Worm (Caenorhabditis elegans) whole organism, midembryonic: ENCODE data around the gene F14D7.1.

Experiments
- T22C8.4 ChIP-seq: fragments of 200-800 bp; sonication (Bioruptor generic); IDR thresholded peaks from 2 replicates; pipeline ENCODE4 v1.3.6; 2022; ENCODE audit warnings: missing genetic modification characterization, missing compliant biosample characterization
- cog-1 ChIP-seq: sonication (generic microtip); optimal IDR thresholded peaks from 2 replicates; lab custom pipeline; 2016; ENCODE audit warnings: missing genetic modification characterization, missing compliant biosample characterization
- flt-1 ChIP-seq: fragments of 200-800 bp; sonication (Bioruptor generic); IDR thresholded peaks from 2 replicates; pipeline ENCODE4 v1.3.6; 2022; ENCODE audit warnings: missing genetic modification characterization, missing compliant biosample characterization
- klf-2 ChIP-seq: fragments of 200-800 bp; sonication (Bioruptor generic); conservative IDR thresholded peaks from 2 replicates; pipeline ENCODE4 v1.3.6; 2022; ENCODE audit warnings: missing genetic modification reagents, missing genetic modification characterization, missing compliant biosample characterization
- med-1 ChIP-seq: sonication (generic microtip); optimal IDR thresholded peaks from 2 replicates; lab custom pipeline; 2017; ENCODE audit warnings: missing genetic modification characterization, mild to moderate bottlenecking, missing compliant biosample characterization, antibody characterized with exemption, missing genetic modification reagents; ENCODE audit not compliant: insufficient read depth
- ref-1 ChIP-seq: fragments of 200-800 bp; sonication (Bioruptor generic); conservative IDR thresholded peaks from 2 replicates; pipeline ENCODE4 v1.3.6; 2022; ENCODE audit warnings: missing genetic modification reagents, missing genetic modification characterization, missing compliant biosample characterization
- tab-1 ChIP-seq: fragments of 200-800 bp; sonication (Bioruptor generic); IDR thresholded peaks from 2 replicates; pipeline ENCODE4 v1.3.6; 2022; ENCODE audit warnings: missing genetic modification characterization, missing compliant biosample characterization
- ztf-23 ChIP-seq: fragments of 200-800 bp; sonication (Bioruptor generic); IDR thresholded peaks from 2 replicates; pipeline ENCODE4 v1.3.6; 2022; ENCODE audit warnings: missing genetic modification reagents, missing genetic modification characterization, missing compliant biosample characterization
- ztf-29 ChIP-seq: fragments of 200-800 bp; sonication (Bioruptor generic); IDR thresholded peaks from 2 replicates; pipeline ENCODE4 v1.3.6; 2022; ENCODE audit warnings: missing genetic modification reagents, missing genetic modification characterization, missing compliant biosample characterization

The F14D7.1 gene

DNA sequence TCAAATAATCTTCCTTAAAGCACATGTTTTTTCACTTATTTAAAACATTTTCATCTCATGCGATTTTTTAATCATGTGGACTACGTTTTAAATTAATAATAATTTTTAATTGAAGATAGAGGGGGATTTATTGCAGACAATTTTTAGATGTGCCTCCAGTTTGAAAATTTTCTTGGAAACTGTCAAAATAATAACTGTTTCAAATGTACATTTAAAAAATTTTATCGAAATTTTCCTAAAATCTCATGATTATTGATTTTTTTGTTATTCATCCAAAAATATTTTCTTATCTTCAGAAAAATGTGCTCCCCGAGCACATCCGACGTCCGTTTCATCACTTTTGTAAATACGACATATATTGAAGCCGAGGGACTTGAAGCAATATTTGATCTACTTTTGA, 32.5 kb downstream of the F14D7.1 start, which contains the start of gene sre-8:
Gene sre-8 (plus strand): TSS at position 301 of the 400 bp plus-strand sequence.
- TF ChIP-seq T22C8.4 (GFP tag; lab: Robert Waterston, UW) = no peak

DNA sequence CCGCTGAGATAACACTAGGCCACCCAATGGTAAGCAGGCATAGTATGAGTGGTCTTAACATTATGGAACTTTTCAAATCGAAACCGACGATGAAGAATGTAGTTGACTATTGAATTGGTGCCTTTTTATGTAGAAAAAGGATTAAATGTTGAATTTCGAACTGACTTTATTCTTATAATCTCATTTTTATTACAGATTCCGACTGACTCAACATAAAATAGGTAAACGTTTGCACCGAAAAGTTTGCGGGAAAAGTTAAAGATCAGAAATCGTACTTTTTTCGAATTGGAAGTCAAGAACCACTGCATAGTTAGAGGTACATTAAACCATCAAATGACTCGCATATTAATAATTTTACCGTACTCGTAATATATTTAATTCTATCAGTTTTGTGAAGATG, 35.0 kb downstream of the F14D7.1 start, which contains the start of gene K02E11.7:
Gene K02E11.7 (minus strand): TSS at position 101 of the 400 bp plus-strand sequence.
- TF ChIP-seq ztf-29 (GFP tag; lab: Robert Waterston, UW) = no peak
- no peak for TF ChIP-seq cog-1 (tag; lab: Kevin White, UChicago)
- no peak for TF ChIP-seq klf-2
- no peak for TF ChIP-seq tab-1 (GFP tag; lab: Robert Waterston, UW)
- no peak for TF ChIP-seq med-1
- TF ChIP-seq flt-1 = no peak
- no peak for TF ChIP-seq ref-1
- no peak for TF ChIP-seq T22C8.4 (GFP tag; lab: Robert Waterston, UW)
- no peak for TF ChIP-seq ztf-23 (GFP tag; lab: Robert Waterston, UW)

DNA sequence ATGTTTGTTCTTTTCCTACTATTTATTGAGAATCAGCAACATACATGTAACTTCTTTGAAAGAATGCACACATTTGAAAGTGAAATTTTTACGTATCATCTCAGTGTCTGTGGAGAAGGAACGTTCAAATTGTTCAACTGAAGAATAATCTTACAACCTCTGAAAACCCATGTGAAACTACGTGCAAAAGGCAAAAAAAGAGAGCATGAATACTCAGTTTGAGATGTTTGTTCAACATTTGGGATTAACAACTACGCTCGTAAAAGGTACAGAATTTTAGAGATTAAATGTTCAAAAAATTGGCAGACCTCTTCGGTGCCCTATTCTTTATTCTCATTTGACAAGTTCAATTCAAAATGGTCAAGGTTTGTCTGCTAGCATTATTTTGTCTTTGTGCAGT, 37.2 kb downstream of the F14D7.1 start, which contains the start of gene K02E11.5:
Gene K02E11.5 (plus strand): TSS at position 301 of the 400 bp plus-strand sequence.
- TF ChIP-seq ztf-23 (GFP tag; lab: Robert Waterston, UW) (no peak), cog-1 (tag; lab: Kevin White, UChicago) (no peak), klf-2 (no peak), med-1 (no peak), T22C8.4 (GFP tag; lab: Robert Waterston, UW) (no peak), flt-1 (no peak), ztf-29 (GFP tag; lab: Robert Waterston, UW) (no peak), ref-1 (no peak), tab-1 (GFP tag; lab: Robert Waterston, UW) (no peak)

DNA sequence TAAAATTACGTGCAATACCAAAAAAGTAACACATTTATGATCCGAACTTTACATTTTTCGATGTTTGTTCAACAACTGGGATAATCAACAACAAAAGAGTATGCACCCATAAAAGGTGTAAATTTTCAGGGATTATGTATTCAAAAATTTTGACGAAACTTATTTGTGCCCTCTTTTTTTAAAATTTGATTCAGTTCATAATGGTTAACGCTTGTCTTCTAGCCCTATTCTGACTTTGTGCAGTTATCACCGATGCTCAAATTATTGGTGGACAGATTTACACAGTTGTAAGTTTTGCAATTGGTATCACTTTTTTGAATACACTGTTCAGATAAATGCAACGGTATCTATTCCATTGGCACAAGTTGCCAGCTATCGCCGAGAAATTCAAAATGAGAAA, 40.6 kb downstream of the F14D7.1 start, which contains the start of gene K02E11.6:
Gene K02E11.6 (plus strand): TSS at position 149 of the 400 bp plus-strand sequence.
- no peak for TF ChIP-seq klf-2
- TF ChIP-seq ztf-29 (GFP tag; lab: Robert Waterston, UW) = no peak
- TF ChIP-seq cog-1 (tag; lab: Kevin White, UChicago) = no peak

DNA sequence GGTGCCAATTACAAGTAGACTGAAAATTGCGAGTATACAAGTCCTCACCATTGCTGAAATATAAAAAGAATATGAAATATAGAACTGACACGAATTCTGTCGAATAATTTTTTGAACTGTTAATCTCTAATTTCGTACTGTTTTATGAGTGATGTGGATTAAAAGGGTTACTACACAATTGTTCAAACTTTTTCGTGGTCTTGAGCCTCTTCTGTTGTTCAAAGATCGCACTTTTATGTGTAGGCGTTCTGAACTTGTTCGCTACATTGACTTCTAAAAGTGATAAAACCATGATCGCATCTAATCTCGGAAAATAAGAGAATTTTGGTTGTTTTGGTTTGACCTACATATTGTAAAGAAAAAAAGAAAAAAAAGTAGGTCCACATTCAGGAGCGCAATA, 41.2 kb downstream of the F14D7.1 start, which contains the start of gene K02E11.4:
Gene K02E11.4 (minus strand): TSS at position 101 of the 400 bp plus-strand sequence.
- TF ChIP-seq tab-1 (GFP tag; lab: Robert Waterston, UW) = no peak
- TF ChIP-seq ztf-23 (GFP tag; lab: Robert Waterston, UW) = no peak
- TF ChIP-seq flt-1 = no peak
- TF ChIP-seq ztf-29 (GFP tag; lab: Robert Waterston, UW) = no peak
- no peak for TF ChIP-seq klf-2
- no peak for TF ChIP-seq ref-1
- no peak for TF ChIP-seq med-1
- no peak for TF ChIP-seq T22C8.4 (GFP tag; lab: Robert Waterston, UW)
- no peak for TF ChIP-seq cog-1 (tag; lab: Kevin White, UChicago)

DNA sequence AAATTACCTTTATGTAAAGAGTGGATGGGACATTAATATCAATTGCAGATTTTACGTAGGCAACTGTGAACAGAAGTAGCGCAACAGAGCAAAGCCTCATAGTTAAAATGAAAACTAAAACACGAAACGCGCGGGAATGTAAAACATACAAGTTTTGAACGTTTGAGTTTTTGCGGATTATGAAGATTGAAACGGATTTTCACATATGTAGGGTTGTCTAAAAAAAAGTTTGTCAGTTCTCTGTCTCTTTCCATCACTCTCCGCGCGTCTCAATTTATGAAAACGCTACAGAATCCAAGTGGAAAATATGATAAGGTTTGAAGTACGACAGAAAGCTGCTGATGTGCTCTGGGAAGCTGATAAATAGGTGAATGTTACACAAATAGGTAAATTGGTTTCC, 42.5 kb downstream of the F14D7.1 start, which contains the start of gene K02E11.3:
Gene K02E11.3 (minus strand): TSS at position 101 of the 400 bp plus-strand sequence.
- TF ChIP-seq ztf-23 (GFP tag; lab: Robert Waterston, UW) = no peak
- no peak for TF ChIP-seq ref-1
- TF ChIP-seq cog-1 (tag; lab: Kevin White, UChicago) = no peak
- TF ChIP-seq tab-1 (GFP tag; lab: Robert Waterston, UW) = no peak

DNA sequence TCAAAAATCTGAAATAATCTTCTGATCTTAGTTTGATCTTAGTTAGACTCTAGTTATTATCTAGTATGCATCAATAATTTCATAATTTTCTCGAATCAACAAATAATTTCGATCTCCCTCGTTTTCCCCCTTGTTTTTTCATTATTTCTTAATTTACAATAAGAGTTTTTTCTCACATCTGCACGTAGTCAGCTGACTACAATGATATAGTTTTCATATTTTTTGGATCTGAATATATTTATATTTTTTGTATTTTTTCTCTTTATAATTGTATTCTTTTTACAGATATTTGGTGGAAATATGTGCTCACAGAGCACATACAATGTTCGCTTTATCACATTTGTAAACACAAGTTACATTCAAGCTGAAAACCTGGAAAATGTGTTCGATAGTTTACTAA, 45.4 kb downstream of the F14D7.1 start, which contains the start of gene sre-7:
Gene sre-7 (plus strand): TSS at position 301 of the 400 bp plus-strand sequence.
- TF ChIP-seq ref-1 (no peak), med-1 (no peak), ztf-23 (GFP tag; lab: Robert Waterston, UW) (no peak), flt-1 (no peak), klf-2 (no peak), tab-1 (GFP tag; lab: Robert Waterston, UW) (no peak), T22C8.4 (GFP tag; lab: Robert Waterston, UW) (no peak), cog-1 (tag; lab: Kevin White, UChicago) (no peak), ztf-29 (GFP tag; lab: Robert Waterston, UW) (no peak)

DNA sequence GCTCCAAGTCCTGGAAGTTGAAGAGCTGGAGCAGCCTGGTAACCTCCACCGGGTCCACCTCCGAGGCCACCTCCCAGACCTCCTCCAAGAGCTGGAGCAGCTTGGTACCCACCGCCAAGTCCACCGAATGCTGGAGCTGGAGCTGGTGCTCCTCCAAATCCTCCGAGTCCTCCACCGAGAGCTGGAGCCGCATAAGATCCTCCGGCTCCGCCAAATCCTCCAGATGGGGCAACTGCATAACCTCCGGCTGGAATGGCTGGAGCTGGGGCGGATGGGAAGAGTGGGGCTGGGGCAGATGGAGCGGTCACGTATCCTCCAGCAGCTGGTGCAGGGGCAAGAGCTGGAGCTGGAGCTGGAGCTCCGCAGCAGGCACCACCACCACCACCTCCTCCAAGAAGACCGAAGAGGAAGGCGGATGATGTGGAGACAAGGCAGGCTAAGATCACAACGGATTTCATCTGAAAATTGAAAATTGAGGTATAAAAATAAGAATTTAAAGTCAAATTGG, 48.5 kb downstream of the F14D7.1 start, which contains the start of gene K02E11.10:
Gene K02E11.10 (minus strand): TSS at position 458 of the 508 bp plus-strand sequence.
- no peak for TF ChIP-seq flt-1
- no peak for TF ChIP-seq med-1
- TF ChIP-seq ref-1 = no peak
- TF ChIP-seq tab-1 (GFP tag; lab: Robert Waterston, UW) = no peak
- TF ChIP-seq T22C8.4 (GFP tag; lab: Robert Waterston, UW) = no peak
- no peak for TF ChIP-seq cog-1 (tag; lab: Kevin White, UChicago)
- no peak for TF ChIP-seq klf-2
- TF ChIP-seq ztf-23 (GFP tag; lab: Robert Waterston, UW) = no peak
- no peak for TF ChIP-seq ztf-29 (GFP tag; lab: Robert Waterston, UW)
